Fruit fly (Drosophila melanogaster): Measurements from ENCODE around the gene CG16826.

- no peak for TF ChIP-seq psq (optimal IDR thresholded peaks at IDR 0.05)
- no peak for TF ChIP-seq Sin3A (optimal IDR thresholded peaks at IDR 0.05)
- TF ChIP-seq ttk (optimal IDR thresholded peaks at IDR 0.05): no peak
- no peak for TF ChIP-seq insv (optimal IDR thresholded peaks at IDR 0.05)
Observed at dm6 chr2L:13373435-13374242, 26.1 kb downstream of the CG16826 start, which contains the start of the genes Bdp1 and CG6565.

Data from Kc167 (cell line).